Fruit fly (Drosophila melanogaster) whole organism, pupa: ENCODE results near the gene CG6700.

Experiments used
- CG10348 ChIP-seq: fragments of 200-800 bp; sonication (Bioruptor generic); IDR thresholded peaks from 2 replicates; pipeline ENCODE4 v1.3.6; 2022; ENCODE audit warnings: missing biosample characterization, missing genetic modification characterization
- CG12605 ChIP-seq: fragments of 200-800 bp; sonication (Bioruptor generic); IDR thresholded peaks from 2 replicates; pipeline ENCODE4 v1.3.6; 2022; ENCODE audit warnings: missing biosample characterization, missing genetic modification characterization
- CG13204 ChIP-seq: fragments of 200-800 bp; sonication (Bioruptor generic); optimal IDR thresholded peaks from 2 replicates; lab custom pipeline; 2018; ENCODE audit warnings: missing biosample characterization, mild to moderate bottlenecking, missing genetic modification characterization, moderate library complexity
- CG14655 ChIP-seq: fragments of 200-800 bp; sonication (Bioruptor generic); optimal IDR thresholded peaks from 3 replicates; lab custom pipeline; 2017; ENCODE audit warnings: mild to moderate bottlenecking, missing biosample characterization, missing genetic modification reagents, missing genetic modification characterization
- CG15710 ChIP-seq: fragments of 200-800 bp; sonication (Bioruptor generic); optimal IDR thresholded peaks from 2 replicates; lab custom pipeline; 2018; ENCODE audit warnings: missing biosample characterization, mild to moderate bottlenecking, missing genetic modification characterization, moderate library complexity
- CG17806 ChIP-seq: fragments of 200-800 bp; sonication (Bioruptor generic); optimal IDR thresholded peaks from 2 replicates; lab custom pipeline; 2018; ENCODE audit warnings: missing biosample characterization, mild to moderate bottlenecking, missing genetic modification characterization, moderate library complexity
- CG32121 ChIP-seq: fragments of 200-800 bp; sonication (Bioruptor generic); IDR thresholded peaks from 2 replicates; pipeline ENCODE4 v1.3.6; 2022; ENCODE audit warnings: missing biosample characterization, missing genetic modification characterization
- CG34367 ChIP-seq: fragments of 200-800 bp; sonication (Bioruptor generic); optimal IDR thresholded peaks from 2 replicates; lab custom pipeline; 2018; ENCODE audit warnings: missing biosample characterization, mild to moderate bottlenecking, missing genetic modification characterization
- CG4496 ChIP-seq: fragments of 200-800 bp; sonication (Bioruptor generic); IDR thresholded peaks from 3 replicates; pipeline ENCODE4 v1.3.6; 2022; ENCODE audit warnings: missing biosample characterization, missing genetic modification characterization
- CG8159 ChIP-seq: fragments of 200-800 bp; sonication (Bioruptor generic); optimal IDR thresholded peaks from 3 replicates; lab custom pipeline; 2018; ENCODE audit warnings: missing biosample characterization, mild to moderate bottlenecking, missing genetic modification characterization, moderate library complexity
- CG8301 ChIP-seq: fragments of 200-800 bp; sonication (Bioruptor generic); optimal IDR thresholded peaks from 2 replicates; lab custom pipeline; 2018; ENCODE audit warnings: missing biosample characterization, mild to moderate bottlenecking, missing genetic modification characterization
- CG9948 ChIP-seq: fragments of 200-800 bp; sonication (Bioruptor generic); optimal IDR thresholded peaks from 2 replicates; lab custom pipeline; 2018; ENCODE audit warnings: missing biosample characterization, mild to moderate bottlenecking, missing genetic modification characterization, moderate library complexity
- D1 ChIP-seq: fragments of 200-800 bp; sonication (Bioruptor generic); optimal IDR thresholded peaks from 2 replicates; lab custom pipeline; 2018; ENCODE audit warnings: missing biosample characterization, mild to moderate bottlenecking, missing genetic modification characterization, moderate library complexity
- EcR ChIP-seq: fragments of 200-800 bp; sonication (Bioruptor generic); optimal IDR thresholded peaks from 3 replicates; lab custom pipeline; 2019; ENCODE audit warnings: missing biosample characterization, missing genetic modification characterization, mild to moderate bottlenecking, moderate library complexity, missing genetic modification reagents
- Ets98B ChIP-seq: fragments of 200-800 bp; sonication (Bioruptor generic); IDR thresholded peaks from 2 replicates; pipeline ENCODE4 v1.3.6; 2022; ENCODE audit warnings: missing biosample characterization, missing genetic modification characterization
- Pif1A ChIP-seq: fragments of 200-800 bp; sonication (Bioruptor generic); optimal IDR thresholded peaks from 3 replicates; lab custom pipeline; 2016; ENCODE audit warnings: missing biosample characterization, missing genetic modification characterization
- Pif1B ChIP-seq: fragments of 200-800 bp; sonication (Bioruptor generic); optimal IDR thresholded peaks from 3 replicates; lab custom pipeline; 2016; ENCODE audit warnings: missing biosample characterization, missing genetic modification characterization
- Snoo ChIP-seq: fragments of 200-800 bp; sonication (Bioruptor generic); optimal IDR thresholded peaks from 3 replicates; lab custom pipeline; 2017; ENCODE audit warnings: missing biosample characterization, mild to moderate bottlenecking, missing genetic modification characterization, inconsistent platforms
- fd96Ca ChIP-seq: fragments of 200-800 bp; sonication (Bioruptor generic); IDR thresholded peaks from 3 replicates; pipeline ENCODE4 v1.3.6; 2022; ENCODE audit warnings: missing biosample characterization, missing genetic modification characterization
- gl ChIP-seq: fragments of 200-800 bp; sonication (Bioruptor generic); optimal IDR thresholded peaks from 2 replicates; lab custom pipeline; 2018; ENCODE audit warnings: missing biosample characterization, mild to moderate bottlenecking, missing genetic modification characterization
- rn ChIP-seq: fragments of 200-800 bp; sonication (Bioruptor generic); IDR thresholded peaks from 2 replicates; pipeline ENCODE4 v1.3.6; 2022; ENCODE audit warnings: missing biosample characterization, missing genetic modification characterization

CG6700 gene

DNA sequence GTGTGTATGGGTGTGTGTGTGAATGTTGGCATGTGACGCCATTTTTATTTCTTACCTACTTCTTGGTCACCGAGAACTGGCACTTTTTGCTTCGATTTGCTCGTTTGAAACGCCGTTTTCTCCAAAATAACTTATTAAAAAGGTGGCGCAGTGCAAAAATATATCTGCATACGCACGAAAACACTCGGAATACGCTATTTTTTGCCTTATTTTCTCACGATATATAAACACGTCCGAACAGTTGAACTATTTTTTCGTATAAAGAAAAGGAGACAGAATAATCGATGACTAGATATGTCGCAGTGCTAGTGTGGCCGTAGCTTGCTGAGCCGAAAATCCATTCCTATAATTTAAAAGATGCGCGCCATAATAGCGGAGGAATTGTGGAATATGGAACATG, at the start of gene CG6700:
Gene CG6700 (minus strand): TSS at position 272 of the 400 bp plus-strand sequence.
- no peak for TF ChIP-seq CG14655 (GFP tag; lab: Kevin White, UChicago)
- TF ChIP-seq fd96Ca (GFP tag; lab: Robert Waterston, UW) = no peak
- no peak for TF ChIP-seq CG9948 (tag; lab: Kevin White, UChicago)
- no peak for TF ChIP-seq CG4496 (GFP tag; lab: Robert Waterston, UW)
- TF ChIP-seq Pif1A = no peak
- no peak for TF ChIP-seq CG8159 (tag; lab: Kevin White, UChicago)
- no peak for TF ChIP-seq CG32121
- TF ChIP-seq CG34367 (tag; lab: Kevin White, UChicago) = no peak
- TF ChIP-seq EcR (GFP tag; lab: Kevin White, UChicago) = no peak
- no peak for TF ChIP-seq CG8301 (tag; lab: Kevin White, UChicago)
- TF ChIP-seq Pif1B = no peak
- TF ChIP-seq gl (tag; lab: Kevin White, UChicago) = no peak
- no peak for TF ChIP-seq Ets98B (GFP tag; lab: Robert Waterston, UW)
- TF ChIP-seq Snoo = no peak
- TF ChIP-seq CG17806 = no peak

DNA sequence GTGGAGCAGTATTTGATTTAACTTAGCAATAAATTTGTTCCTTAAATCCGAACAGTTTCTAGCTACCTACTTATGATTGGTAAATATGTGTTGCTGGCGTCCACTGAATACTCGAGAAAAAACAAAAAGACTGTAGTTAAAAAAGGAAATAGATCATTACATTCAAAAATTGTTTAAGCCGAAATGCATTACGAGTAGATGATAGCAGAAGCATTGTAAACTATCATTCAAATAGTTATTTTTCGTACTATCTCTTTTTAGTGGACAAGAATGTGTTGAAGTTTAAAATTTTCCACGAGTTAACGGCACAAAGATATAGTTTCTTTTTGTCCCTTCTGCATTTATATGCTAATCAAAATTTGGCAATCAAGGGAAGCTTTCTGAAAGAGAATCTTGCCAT, 46.4 kb upstream of the CG6700 start, which contains the start of gene CG14071:
Gene CG14071 (minus strand): TSS at position 101 of the 400 bp plus-strand sequence.
- TF ChIP-seq Pif1A = no peak
- TF ChIP-seq CG14655 (GFP tag; lab: Kevin White, UChicago) = no peak
- TF ChIP-seq Ets98B (GFP tag; lab: Robert Waterston, UW) = no peak
- TF ChIP-seq CG4496 (GFP tag; lab: Robert Waterston, UW) = no peak
- no peak for TF ChIP-seq gl (tag; lab: Kevin White, UChicago)
- TF ChIP-seq rn (GFP tag; lab: Robert Waterston, UW) = no peak
- TF ChIP-seq CG12605 = no peak

- TF ChIP-seq CG17806 (no peak), CG8301 (tag; lab: Kevin White, UChicago) (no peak), CG34367 (tag; lab: Kevin White, UChicago) (no peak), CG9948 (tag; lab: Kevin White, UChicago) (no peak), rn (GFP tag; lab: Robert Waterston, UW) (no peak), Pif1A (no peak), EcR (GFP tag; lab: Kevin White, UChicago) (no peak), CG12605 (no peak), CG13204 (GFP tag; lab: Kevin White, UChicago) (no peak), Snoo (no peak), CG4496 (GFP tag; lab: Robert Waterston, UW) (no peak), D1 (no peak), fd96Ca (GFP tag; lab: Robert Waterston, UW) (no peak), CG14655 (GFP tag; lab: Kevin White, UChicago) (no peak)
- TF ChIP-seq, all 21 proteins: peak for 0
Measured at dm6 chr2L:10869867-10870266, 27.5 kb upstream of the CG6700 start, which contains the start of gene CG12517. TSS of gene CG12517 (plus strand) at chr2L:10870167.

dm6 chr2L:10858064-10859047, 16.0 kb upstream of the CG6700 start, which contains the start of the genes aurB and Stam:
TSS of gene aurB (minus strand) at chr2L:10858094.
TSS of gene Stam (plus strand) at chr2L:10858536.
- TF ChIP-seq Snoo (peak; percentile 5), CG32121 (peak; percentile 48; the same call in 1 of the 2 replicates), gl (tag; lab: Kevin White, UChicago) (no peak), CG13204 (GFP tag; lab: Kevin White, UChicago) (no peak), CG9948 (tag; lab: Kevin White, UChicago) (peak; percentile 45), Pif1B (no peak), D1 (no peak), rn (GFP tag; lab: Robert Waterston, UW) (no peak), CG34367 (tag; lab: Kevin White, UChicago) (peak; percentile 22), CG12605 (0 out of 2 replicates have a peak, but pooled peaks have one; percentile 17), Ets98B (GFP tag; lab: Robert Waterston, UW) (peak; percentile 29), CG15710 (tag; lab: Kevin White, UChicago) (peak; percentile 63), CG17806 (peak; percentile 37), CG4496 (GFP tag; lab: Robert Waterston, UW) (0 out of 3 replicates have a peak, but pooled peaks have one; percentile 21), CG10348 (GFP tag; lab: Robert Waterston, UW) (no peak), fd96Ca (GFP tag; lab: Robert Waterston, UW) (no peak), CG8159 (tag; lab: Kevin White, UChicago) (peak; percentile 55), EcR (GFP tag; lab: Kevin White, UChicago) (peak; percentile 71), Pif1A (no peak), CG8301 (tag; lab: Kevin White, UChicago) (peak; percentile 16), CG14655 (GFP tag; lab: Kevin White, UChicago) (no peak)

DNA sequence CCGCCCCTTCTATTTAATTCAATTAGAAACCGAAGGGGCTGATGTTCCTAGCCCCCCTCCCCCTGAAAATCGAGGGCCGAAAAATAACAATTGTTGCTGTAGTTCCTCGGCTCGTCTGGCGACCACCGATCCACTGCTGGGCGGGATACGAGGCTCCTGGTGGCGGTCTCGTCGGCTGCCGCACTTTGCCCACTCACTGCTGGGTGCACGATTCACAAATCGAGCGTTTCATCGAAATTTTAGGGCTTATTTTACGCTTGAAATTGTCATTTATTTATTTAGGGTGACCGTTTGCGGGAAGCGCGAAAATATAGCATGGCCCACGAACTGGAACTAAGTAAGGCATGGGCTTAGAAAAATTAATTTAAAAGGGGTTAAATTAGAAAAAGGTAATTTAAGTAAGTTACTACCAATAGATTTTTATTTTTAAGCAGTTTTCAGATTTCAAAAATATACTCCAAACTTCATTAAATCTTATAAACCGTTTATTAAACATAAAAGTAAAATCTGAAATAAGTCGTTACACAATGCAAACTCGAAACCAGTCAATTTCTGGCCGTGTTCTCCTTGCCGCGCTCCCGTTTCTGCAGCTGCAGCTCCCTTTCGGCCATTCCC, 14.0 kb upstream of the CG6700 start, which contains the start of gene Dnz1:
Gene Dnz1 (minus strand): TSS at position 317 of the 615 bp plus-strand sequence.
- TF ChIP-seq CG8301 (tag; lab: Kevin White, UChicago) (peak; percentile 16), Snoo (peak; percentile 8), CG12605 (no peak), CG32121 (peak; percentile 44), CG9948 (tag; lab: Kevin White, UChicago) (peak; percentile 30), fd96Ca (GFP tag; lab: Robert Waterston, UW) (no peak), CG4496 (GFP tag; lab: Robert Waterston, UW) (no peak), CG13204 (GFP tag; lab: Kevin White, UChicago) (no peak), D1 (no peak), CG15710 (tag; lab: Kevin White, UChicago) (peak; percentile 7), CG14655 (GFP tag; lab: Kevin White, UChicago) (no peak), EcR (GFP tag; lab: Kevin White, UChicago) (no peak), gl (tag; lab: Kevin White, UChicago) (no peak), CG17806 (peak; percentile 15), Ets98B (GFP tag; lab: Robert Waterston, UW) (0 out of 2 replicates have a peak, but pooled peaks have one; percentile 5), CG8159 (tag; lab: Kevin White, UChicago) (peak; percentile 58)
